Fruit fly (Drosophila melanogaster) whole organism, embryonic: ENCODE measurements around the gene bor.
A peak's percentile ranks its signal among the peaks of the same experiment; 100 is the strongest.

ENCODE experiments used
- CG10431 ChIP-seq: fragments of 200-800 bp; sonication (Bioruptor generic); optimal IDR thresholded peaks from 3 replicates; lab custom pipeline; 2018; ENCODE audit warnings: missing biosample characterization, mild to moderate bottlenecking, missing genetic modification characterization
- CG11696 ChIP-seq: fragments of 200-800 bp; sonication (Bioruptor generic); IDR thresholded peaks from 2 replicates; pipeline ENCODE4 v1.3.6; 2022; ENCODE audit warnings: missing biosample characterization, missing genetic modification characterization
- CG12219 ChIP-seq: fragments of 200-800 bp; sonication (Bioruptor generic); optimal IDR thresholded peaks from 3 replicates; lab custom pipeline; 2018; ENCODE audit warnings: missing biosample characterization, mild to moderate bottlenecking, missing genetic modification characterization
- CG1233 ChIP-seq: fragments of 200-800 bp; sonication (Bioruptor generic); optimal IDR thresholded peaks from 4 replicates; lab custom pipeline; 2018; ENCODE audit warnings: missing biosample characterization, mild to moderate bottlenecking, missing genetic modification characterization
- CG14667 ChIP-seq: fragments of 200-800 bp; sonication (Bioruptor generic); IDR thresholded peaks from 2 replicates; pipeline ENCODE4 v1.3.6; 2022; ENCODE audit warnings: missing biosample characterization, missing genetic modification characterization
- CG15514 ChIP-seq: fragments of 200-800 bp; sonication (Bioruptor generic); optimal IDR thresholded peaks from 3 replicates; lab custom pipeline; 2017; ENCODE audit warnings: missing biosample characterization, missing genetic modification characterization, mild to moderate bottlenecking, moderate library complexity, missing genetic modification reagents
- CG15601 ChIP-seq: fragments of 200-800 bp; sonication (Bioruptor generic); optimal IDR thresholded peaks from 3 replicates; lab custom pipeline; 2019; ENCODE audit warnings: missing biosample characterization, mild to moderate bottlenecking, missing genetic modification characterization, moderate library complexity
- CG1603 ChIP-seq: fragments of 200-800 bp; sonication (Bioruptor generic); optimal IDR thresholded peaks from 2 replicates; lab custom pipeline; 2019; ENCODE audit warnings: missing biosample characterization, mild to moderate bottlenecking, missing genetic modification characterization, moderate library complexity
- CG16863 ChIP-seq: fragments of 200-800 bp; sonication (Bioruptor generic); optimal IDR thresholded peaks from 3 replicates; lab custom pipeline; 2016; ENCODE audit warnings: missing biosample characterization, missing genetic modification characterization
- CG17361 ChIP-seq: fragments of 200-800 bp; sonication (Bioruptor generic); IDR thresholded peaks from 3 replicates; pipeline ENCODE4 v1.3.6; 2022; ENCODE audit warnings: missing biosample characterization, missing genetic modification characterization
- CG3163 ChIP-seq: fragments of 200-800 bp; sonication (Bioruptor generic); optimal IDR thresholded peaks from 3 replicates; lab custom pipeline; 2016; ENCODE audit warnings: missing biosample characterization, missing genetic modification characterization
- CG43689 ChIP-seq: fragments of 200-800 bp; sonication (Bioruptor generic); IDR thresholded peaks from 2 replicates; pipeline ENCODE4 v1.3.6; 2022; ENCODE audit warnings: missing biosample characterization, missing genetic modification characterization
- CG4617 ChIP-seq: fragments of 200-800 bp; sonication (Bioruptor generic); optimal IDR thresholded peaks from 3 replicates; lab custom pipeline; 2016; ENCODE audit warnings: missing biosample characterization, missing genetic modification characterization, borderline replicate concordance
- CG4820 ChIP-seq: fragments of 200-800 bp; sonication (Bioruptor generic); optimal IDR thresholded peaks from 3 replicates; lab custom pipeline; 2016; ENCODE audit warnings: missing biosample characterization, missing genetic modification characterization
- CG6791 ChIP-seq: fragments of 200-800 bp; sonication (Bioruptor generic); IDR thresholded peaks from 3 replicates; pipeline ENCODE4 v1.3.6; 2022; ENCODE audit warnings: missing biosample characterization, missing genetic modification characterization; ENCODE audit not compliant: partially characterized antibody
- CG9932 ChIP-seq: fragments of 200-800 bp; sonication (Bioruptor generic); IDR thresholded peaks from 2 replicates; pipeline ENCODE4 v1.3.6; 2022; ENCODE audit warnings: missing biosample characterization, missing genetic modification characterization
- CHES-1-like ChIP-seq: fragments of 200-800 bp; sonication (Bioruptor generic); optimal IDR thresholded peaks from 2 replicates; lab custom pipeline; 2016; ENCODE audit warnings: missing biosample characterization, missing genetic modification characterization
- Dip2 ChIP-seq: fragments of 200-800 bp; sonication (Bioruptor generic); IDR thresholded peaks from 2 replicates; pipeline ENCODE4 v1.3.6; 2022; ENCODE audit warnings: missing biosample characterization, missing genetic modification characterization
- Dref ChIP-seq: fragments of 200-800 bp; sonication (Bioruptor generic); IDR thresholded peaks from 2 replicates; pipeline ENCODE4 v1.3.6; 2022; ENCODE audit warnings: missing biosample characterization, missing genetic modification characterization
- E2f2 ChIP-seq: fragments of 200-800 bp; sonication (Bioruptor generic); IDR thresholded peaks from 2 replicates; pipeline ENCODE4 v1.3.6; 2022; ENCODE audit warnings: missing biosample characterization, missing genetic modification characterization
- ERR ChIP-seq: fragments of 200-800 bp; sonication (Bioruptor generic); optimal IDR thresholded peaks from 2 replicates; lab custom pipeline; 2016; ENCODE audit warnings: missing biosample characterization, missing genetic modification characterization
- Elba2 ChIP-seq: fragments of 200-800 bp; sonication (Bioruptor generic); optimal IDR thresholded peaks from 3 replicates; lab custom pipeline; 2016; ENCODE audit warnings: missing biosample characterization, missing genetic modification characterization
- Fer1 ChIP-seq: fragments of 200-800 bp; sonication (Bioruptor generic); optimal IDR thresholded peaks from 2 replicates; lab custom pipeline; 2017; ENCODE audit warnings: missing biosample characterization, mild to moderate bottlenecking, missing genetic modification characterization
- Hey ChIP-seq: fragments of 200-800 bp; sonication (Bioruptor generic); optimal IDR thresholded peaks from 3 replicates; lab custom pipeline; 2018; ENCODE audit warnings: missing biosample characterization, mild to moderate bottlenecking, missing genetic modification characterization
- Hr51 ChIP-seq, 2 experiments: fragments of 200-800 bp; sonication (Bioruptor generic); optimal IDR thresholded peaks; 2 replicates in 1 of 2; 3 replicates in 1 of 2; lab custom pipeline; 2016 to 2018; ENCODE audit warnings: missing biosample characterization in 2 of 2, missing genetic modification characterization in 2 of 2, mild to moderate bottlenecking in 1 of 2, moderate library complexity in 1 of 2
- Kr ChIP-seq: fragments of 200-800 bp; sonication (Bioruptor generic); optimal IDR thresholded peaks from 2 replicates; lab custom pipeline; 2017; ENCODE audit warnings: missing biosample characterization, mild to moderate bottlenecking, missing genetic modification characterization
- Oaz ChIP-seq: fragments of 200-800 bp; sonication (Bioruptor generic); IDR thresholded peaks from 2 replicates; pipeline ENCODE4 v1.3.6; 2022; ENCODE audit warnings: missing biosample characterization, missing genetic modification characterization
- Six4 ChIP-seq: fragments of 200-800 bp; sonication (Bioruptor generic); optimal IDR thresholded peaks from 2 replicates; lab custom pipeline; 2016; ENCODE audit warnings: missing biosample characterization, missing genetic modification characterization
- Spps ChIP-seq: fragments of 200-800 bp; sonication (Bioruptor generic); optimal IDR thresholded peaks from 2 replicates; lab custom pipeline; 2018; ENCODE audit warnings: missing biosample characterization, mild to moderate bottlenecking, missing genetic modification characterization
- Stat92E ChIP-seq, 3 experiments: fragments of >200 bp in 2 of 3; fragments of 200-800 bp in 1 of 3; sonication (Bioruptor generic) in 1 of 3; optimal IDR thresholded peaks; 2 replicates each; lab custom pipeline; 2017 to 2019; ENCODE audit warnings: missing biosample characterization in 3 of 3, missing genetic modification characterization in 3 of 3, mild to moderate bottlenecking in 1 of 3, moderate library complexity in 1 of 3
- Trl ChIP-seq, 3 experiments: fragments of >200 bp in 2 of 3; fragments of 200-800 bp in 1 of 3; sonication (Bioruptor generic) in 1 of 3; optimal IDR thresholded peaks; 2 replicates in 1 of 3; 3 replicates in 2 of 3; lab custom pipeline; 2016 to 2017; ENCODE audit warnings: missing biosample characterization in 1 of 3, missing genetic modification characterization in 1 of 3
- ab ChIP-seq: fragments of 200-800 bp; sonication (Bioruptor generic); optimal IDR thresholded peaks from 2 replicates; lab custom pipeline; 2016; ENCODE audit warnings: missing biosample characterization, missing genetic modification characterization
- amos ChIP-seq: fragments of 200-800 bp; sonication (Bioruptor generic); IDR thresholded peaks from 2 replicates; pipeline ENCODE4 v1.3.6; 2022; ENCODE audit warnings: missing biosample characterization, missing genetic modification characterization; ENCODE audit not compliant: partially characterized antibody
- bbx ChIP-seq: fragments of 200-800 bp; sonication (Bioruptor generic); IDR thresholded peaks from 2 replicates; pipeline ENCODE4 v1.3.6; 2022; ENCODE audit warnings: missing biosample characterization, missing genetic modification characterization; ENCODE audit not compliant: partially characterized antibody
- caup ChIP-seq: fragments of 200-800 bp; sonication (Bioruptor generic); optimal IDR thresholded peaks from 3 replicates; lab custom pipeline; 2017; ENCODE audit warnings: missing biosample characterization, mild to moderate bottlenecking, missing genetic modification characterization, moderate library complexity; ENCODE audit not compliant: severe bottlenecking
- dati ChIP-seq: fragments of 200-800 bp; sonication (Bioruptor generic); IDR thresholded peaks from 2 replicates; pipeline ENCODE4 v1.3.6; 2022; ENCODE audit warnings: missing biosample characterization, missing genetic modification characterization
- dmrt11E ChIP-seq: fragments of 200-800 bp; sonication (Bioruptor generic); optimal IDR thresholded peaks from 3 replicates; lab custom pipeline; 2018; ENCODE audit warnings: missing biosample characterization, mild to moderate bottlenecking, missing genetic modification characterization, moderate library complexity
- emc ChIP-seq: fragments of 200-800 bp; sonication (Bioruptor generic); optimal IDR thresholded peaks from 2 replicates; lab custom pipeline; 2016; ENCODE audit warnings: missing biosample characterization, missing genetic modification characterization
- eyg ChIP-seq: fragments of 200-800 bp; sonication (Bioruptor generic); optimal IDR thresholded peaks from 3 replicates; lab custom pipeline; 2016; ENCODE audit warnings: missing biosample characterization, missing genetic modification characterization
- grn ChIP-seq: fragments of 200-800 bp; sonication (Bioruptor generic); optimal IDR thresholded peaks from 3 replicates; lab custom pipeline; 2017; ENCODE audit warnings: missing biosample characterization, missing genetic modification characterization
- hb ChIP-seq: fragments of 200-800 bp; sonication (Bioruptor generic); IDR thresholded peaks from 3 replicates; pipeline ENCODE4 v1.3.6; 2022; ENCODE audit warnings: missing biosample characterization, missing genetic modification characterization; ENCODE audit not compliant: partially characterized antibody
- row ChIP-seq: fragments of 200-800 bp; sonication (Bioruptor generic); IDR thresholded peaks from 3 replicates; pipeline ENCODE4 v1.3.6; 2022; ENCODE audit warnings: missing biosample characterization, missing genetic modification characterization
- stwl ChIP-seq: fragments of 200-800 bp; sonication (Bioruptor generic); optimal IDR thresholded peaks from 3 replicates; lab custom pipeline; 2018; ENCODE audit warnings: missing biosample characterization, mild to moderate bottlenecking, missing genetic modification characterization, moderate library complexity
- trem ChIP-seq: fragments of 200-800 bp; optimal IDR thresholded peaks from 3 replicates; lab custom pipeline; 2019; ENCODE audit warnings: missing biosample characterization, mild to moderate bottlenecking, missing genetic modification characterization, moderate library complexity
- tup ChIP-seq: fragments of 200-800 bp; sonication (Bioruptor generic); optimal IDR thresholded peaks from 2 replicates; lab custom pipeline; 2016; ENCODE audit warnings: missing biosample characterization, mild to moderate bottlenecking, missing genetic modification characterization, moderate library complexity
- unc-4 ChIP-seq: fragments of 200-800 bp; sonication (Bioruptor generic); IDR thresholded peaks from 2 replicates; pipeline ENCODE4 v1.3.6; 2022; ENCODE audit warnings: missing biosample characterization, missing genetic modification characterization; ENCODE audit not compliant: partially characterized antibody
- unpg ChIP-seq: fragments of 200-800 bp; sonication (Bioruptor generic); optimal IDR thresholded peaks from 3 replicates; lab custom pipeline; 2018; ENCODE audit warnings: missing biosample characterization, mild to moderate bottlenecking, missing genetic modification characterization, moderate library complexity
- wor ChIP-seq: fragments of 200-800 bp; sonication (Bioruptor generic); IDR thresholded peaks from 2 replicates; pipeline ENCODE4 v1.3.6; 2022; ENCODE audit warnings: missing biosample characterization, missing genetic modification characterization

The bor gene

dm6 chr3R:16263522-16264305 is at the start of gene bor, which contains the start of gene asun (continued):
- TF ChIP-seq stwl (tag; lab: Kevin White, UChicago): peak; percentile 10
- TF ChIP-seq CG15601 (tag; lab: Kevin White, UChicago): no peak
- no peak for TF ChIP-seq Kr
- TF ChIP-seq wor (GFP tag; lab: Robert Waterston, UW): no peak
- TF ChIP-seq Stat92E (GFP tag; optimal IDR thresholded peaks at IDR 0.05; lab: Kevin White, UChicago): peak in 1 of 3 experiments; percentile 41
- TF ChIP-seq ERR (GFP tag; lab: Kevin White, UChicago): no peak
- TF ChIP-seq hb (GFP tag; lab: Robert Waterston, UW): no peak
- no peak for TF ChIP-seq CG4820 (GFP tag; lab: Kevin White, UChicago)
- no peak for TF ChIP-seq unpg
- TF ChIP-seq Six4 (GFP tag; lab: Kevin White, UChicago): no peak
- TF ChIP-seq unc-4 (GFP tag; lab: Robert Waterston, UW): peak; percentile 89
- peak in 1 of 2 experiments; percentile 20 for TF ChIP-seq Hr51 (GFP tag; optimal IDR thresholded peaks at IDR 0.05; lab: Kevin White, UChicago)
- no peak for TF ChIP-seq grn (GFP tag; lab: Kevin White, UChicago)
- TF ChIP-seq CG4617 (GFP tag; lab: Kevin White, UChicago): peak; percentile 49
- no peak for TF ChIP-seq CG12219 (GFP tag; lab: Kevin White, UChicago)
- TF ChIP-seq Spps (tag; lab: Kevin White, UChicago): peak; percentile 12
- peak; percentile 19 for TF ChIP-seq dmrt11E (tag; lab: Kevin White, UChicago)
- TF ChIP-seq dati (GFP tag; lab: Robert Waterston, UW): no peak
- TF ChIP-seq row (GFP tag; lab: Robert Waterston, UW): peak; percentile 39; the same call in 1 of the 3 replicates
- TF ChIP-seq CG43689 (GFP tag; lab: Robert Waterston, UW): no peak
- TF ChIP-seq Fer1 (GFP tag; lab: Kevin White, UChicago): peak; percentile 59
- no peak for TF ChIP-seq ab
- no peak for TF ChIP-seq Trl (optimal IDR thresholded peaks at IDR 0.05; lab: Kevin White, UChicago)
- no peak for TF ChIP-seq Trl (GFP tag; optimal IDR thresholded peaks at IDR 0.05; lab: Kevin White, UChicago)
- no peak for TF ChIP-seq CG1603 (tag; lab: Kevin White, UChicago)
- no peak for TF ChIP-seq Dip2 (GFP tag; lab: Robert Waterston, UW)
- TF ChIP-seq CG1233 (GFP tag; lab: Kevin White, UChicago): no peak
- no peak for TF ChIP-seq emc
- TF ChIP-seq caup: no peak
- peak; percentile 20 for TF ChIP-seq CHES-1-like
- TF ChIP-seq CG10431: no peak
- TF ChIP-seq CG17361 (GFP tag; lab: Robert Waterston, UW): peak; percentile 31; the same call in 1 of the 3 replicates
- no peak for TF ChIP-seq CG11696 (GFP tag; lab: Robert Waterston, UW)
- no peak for TF ChIP-seq CG3163 (GFP tag; lab: Kevin White, UChicago)
- peak; percentile 83; the same call in 1 of the 2 replicates for TF ChIP-seq amos (GFP tag; lab: Robert Waterston, UW)
- TF ChIP-seq Oaz: no peak
- peak; percentile 72 for TF ChIP-seq E2f2 (GFP tag; lab: Robert Waterston, UW)
- no peak for TF ChIP-seq Hey
- TF ChIP-seq tup (GFP tag; lab: Kevin White, UChicago): no peak
- TF ChIP-seq Dref (GFP tag; lab: Robert Waterston, UW): peak; percentile 71
- 0 out of 3 replicates have a peak, but pooled peaks have one; percentile 20 for TF ChIP-seq CG6791 (GFP tag; lab: Robert Waterston, UW)
- no peak for TF ChIP-seq Elba2 (GFP tag; lab: Kevin White, UChicago)
- peak; percentile 53 for TF ChIP-seq trem (tag; lab: Kevin White, UChicago)
- TF ChIP-seq CG9932 (GFP tag; lab: Robert Waterston, UW): no peak
- TF ChIP-seq CG16863: no peak
- no peak for TF ChIP-seq CG15514
- TF ChIP-seq CG14667 (GFP tag; lab: Robert Waterston, UW): no peak
- TF ChIP-seq bbx: peak; percentile 78
- TF ChIP-seq eyg: no peak
